Worm (Caenorhabditis elegans): ENCODE data around the gene F52H2.1.

Gene F52H2.1

ce11 chrX:2527877-2528276, 45.0 kb upstream of the F52H2.1 start (continued):
- TF ChIP-seq egl-44 (GFP tag; IDR thresholded peaks at IDR 0.05) (0 out of 2 replicates have a peak, but pooled peaks have one; percentile 35), nfyb-1 (GFP tag; IDR thresholded peaks at IDR 0.05) (peak; percentile 81), repo-1 (tag; optimal IDR thresholded peaks at IDR 0.05) (peak; percentile 46), aptf-2 (GFP tag; conservative IDR thresholded peaks at IDR 0.05) (no peak), Y56A3A.18 (GFP tag; IDR thresholded peaks at IDR 0.05) (peak; percentile 19; the same call in 1 of the 2 replicates), him-1 (tag; optimal IDR thresholded peaks at IDR 0.05) (peak; percentile 21), hsf-1 (GFP tag; IDR thresholded peaks at IDR 0.05) (0 out of 2 replicates have a peak, but pooled peaks have one; percentile 30), ztf-18 (tag; optimal IDR thresholded peaks at IDR 0.05) (peak; percentile 57), F22D6.2 (tag; optimal IDR thresholded peaks at IDR 0.05) (peak; percentile 10), K11D2.4 (GFP tag; IDR thresholded peaks at IDR 0.05) (no peak), nhr-179 (tag; optimal IDR thresholded peaks at IDR 0.05) (peak; percentile 26), rec-8 (tag; optimal IDR thresholded peaks at IDR 0.05) (peak; percentile 30 to 67), D2030.7 (GFP tag; IDR thresholded peaks at IDR 0.05) (peak; percentile 66), B0261.1 (tag; optimal IDR thresholded peaks at IDR 0.05) (peak; percentile 89), F57A8.1 (GFP tag; optimal IDR thresholded peaks at IDR 0.05) (no peak), rpc-1 (optimal IDR thresholded peaks at IDR 0.05) (peak; percentile 77), rpc-1 (tag; optimal IDR thresholded peaks at IDR 0.05) (peak; percentile 82), Y79H2A.3 (GFP tag; conservative IDR thresholded peaks at IDR 0.05) (no peak), zfh-2 (GFP tag; conservative IDR thresholded peaks at IDR 0.05) (peak; percentile 69), C06A6.2 (GFP tag; conservative IDR thresholded peaks at IDR 0.05) (no peak), ztf-25 (GFP tag; IDR thresholded peaks at IDR 0.05) (no peak), F23B12.7 (tag; optimal IDR thresholded peaks at IDR 0.05; ENCODE audit: insufficient read depth) (no peak), madf-6 (GFP tag; IDR thresholded peaks at IDR 0.05) (no peak; the same call in 1 of the 2 replicates), egrh-3 (GFP tag; IDR thresholded peaks at IDR 0.05) (peak; percentile 58; the same call in 1 of the 2 replicates), dpff-1 (tag; optimal IDR thresholded peaks at IDR 0.05) (no peak), lin-26 (GFP tag; IDR thresholded peaks at IDR 0.05) (peak; percentile 78), snpc-4 (GFP tag; optimal IDR thresholded peaks at IDR 0.05) (peak; percentile 58), snpc-4 (tag; optimal IDR thresholded peaks at IDR 0.05) (peak in 2 of 4 experiments; percentile 45 to 63), tbp1 (GFP tag; optimal IDR thresholded peaks at IDR 0.05) (peak; percentile 93), sea-2 (GFP tag; IDR thresholded peaks at IDR 0.05) (no peak), lag-1 (GFP tag; IDR thresholded peaks at IDR 0.05) (no peak), pbrm-1 (GFP tag; IDR thresholded peaks at IDR 0.05) (0 out of 2 replicates have a peak, but pooled peaks have one; percentile 36), F55B11.4 (tag; optimal IDR thresholded peaks at IDR 0.05; ENCODE audit: borderline replicate concordance, insufficient read depth) (no peak), cebp-2 (GFP tag; IDR thresholded peaks at IDR 0.05) (0 out of 2 replicates have a peak, but pooled peaks have one; percentile 50), Y53G8AR.9 (GFP tag; conservative IDR thresholded peaks at IDR 0.05) (no peak), Y95B8A.8 (GFP tag; IDR thresholded peaks at IDR 0.05) (no peak), hmg-20 (GFP tag; IDR thresholded peaks at IDR 0.05) (no peak), mes-4 (tag; optimal IDR thresholded peaks at IDR 0.05) (peak; percentile 54), rcor-1 (GFP tag; IDR thresholded peaks at IDR 0.05) (0 out of 2 replicates have a peak, but pooled peaks have one; percentile 36), akir-1 (GFP tag; optimal IDR thresholded peaks at IDR 0.05) (no peak), bed-2 (GFP tag; IDR thresholded peaks at IDR 0.05) (no peak), B0336.3 (GFP tag; IDR thresholded peaks at IDR 0.05) (peak; percentile 33; the same call in 1 of the 2 replicates), die-1 (tag; optimal IDR thresholded peaks at IDR 0.05) (peak; percentile 74), F10E7.11 (tag; optimal IDR thresholded peaks at IDR 0.05) (no peak), nhr-27 (tag; optimal IDR thresholded peaks at IDR 0.05) (no peak), hlh-26 (GFP tag; conservative IDR thresholded peaks at IDR 0.05) (no peak), attf-6 (GFP tag; IDR thresholded peaks at IDR 0.05) (0 out of 2 replicates have a peak, but pooled peaks have one; percentile 26), C17E4.6 (GFP tag; IDR thresholded peaks at IDR 0.05) (no peak), zim-3 (tag; optimal IDR thresholded peaks at IDR 0.05) (peak; percentile 70)
